Worm (Caenorhabditis elegans): Measurements from ENCODE around the gene kin-9.
A peak's percentile ranks its signal among the peaks of the same experiment; 100 is the strongest.
"Not testable (repeated sequence)": the region's sequence is repeated elsewhere in the genome, so short reads cannot be mapped to it uniquely, and the experiment has no call there.

Gene kin-9

DNA sequence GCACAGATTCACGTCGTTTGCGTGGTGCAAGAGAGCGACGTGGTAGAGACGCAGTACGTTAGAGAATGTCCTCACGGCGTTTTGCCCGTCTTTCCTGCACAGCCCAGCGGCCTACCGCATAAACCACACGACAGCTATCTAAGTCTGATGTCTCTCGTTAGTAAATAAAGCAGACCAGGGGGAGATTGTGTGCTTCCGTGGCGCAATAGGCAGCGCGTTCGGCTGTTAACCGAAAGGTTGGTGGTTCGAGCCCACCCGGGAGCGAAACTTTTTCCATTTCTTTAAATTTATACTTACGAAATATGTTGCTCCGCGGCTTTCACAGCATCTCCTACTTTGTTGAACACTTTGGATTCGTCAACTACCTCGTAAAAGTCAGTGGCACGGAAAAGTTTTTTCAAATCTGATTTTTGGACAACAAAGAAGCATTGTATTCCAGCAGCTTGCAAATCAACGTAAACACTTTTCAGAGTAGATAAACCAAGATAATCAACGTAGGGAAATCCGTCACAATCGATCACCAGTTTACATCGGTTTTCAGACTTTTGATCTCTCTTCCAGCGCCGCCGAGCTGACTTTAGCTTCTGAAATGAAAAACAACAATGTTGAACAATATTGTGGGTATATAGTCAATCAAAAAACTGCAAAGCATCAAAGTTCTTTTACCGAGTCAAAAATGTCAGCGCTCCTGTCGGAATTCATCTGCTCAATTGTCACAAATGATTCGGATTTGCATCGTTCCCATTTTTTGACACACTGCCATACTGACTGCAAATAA, 28.0 kb upstream of the kin-9 start (continued):
- TF ChIP-seq lin-11 (tag; optimal IDR thresholded peaks at IDR 0.05) (peak; percentile 88), pros-1 (tag; optimal IDR thresholded peaks at IDR 0.05) (peak; percentile 67), F13H6.1 (tag; optimal IDR thresholded peaks at IDR 0.05) (peak; percentile 94), nhr-232 (tag; optimal IDR thresholded peaks at IDR 0.05) (peak; percentile 92), ceh-6 (GFP tag; optimal IDR thresholded peaks at IDR 0.05) (peak; percentile 95), tbx-7 (tag; optimal IDR thresholded peaks at IDR 0.05) (peak; percentile 77), ceh-48 (tag; optimal IDR thresholded peaks at IDR 0.05) (peak; percentile 87), T23F11.4 (GFP tag; optimal IDR thresholded peaks at IDR 0.05) (peak; percentile 96), tbx-2 (tag; optimal IDR thresholded peaks at IDR 0.05) (peak; percentile 98), syd-9 (tag; optimal IDR thresholded peaks at IDR 0.05) (peak; percentile 97), hlh-6 (tag; optimal IDR thresholded peaks at IDR 0.05) (peak; percentile 94), K09A11.1 (tag; optimal IDR thresholded peaks at IDR 0.05; ENCODE audit: insufficient read depth) (peak; percentile 95), ceh-14 (tag; optimal IDR thresholded peaks at IDR 0.05) (peak; percentile 96), unc-42 (tag; optimal IDR thresholded peaks at IDR 0.05) (peak; percentile 87), ceh-18 (tag; optimal IDR thresholded peaks at IDR 0.05) (peak; percentile 98), rnt-1 (tag; optimal IDR thresholded peaks at IDR 0.05) (peak; percentile 98), pha-2 (tag; optimal IDR thresholded peaks at IDR 0.05) (peak; percentile 95), C08G9.2 (tag; optimal IDR thresholded peaks at IDR 0.05) (peak; percentile 84)

DNA sequence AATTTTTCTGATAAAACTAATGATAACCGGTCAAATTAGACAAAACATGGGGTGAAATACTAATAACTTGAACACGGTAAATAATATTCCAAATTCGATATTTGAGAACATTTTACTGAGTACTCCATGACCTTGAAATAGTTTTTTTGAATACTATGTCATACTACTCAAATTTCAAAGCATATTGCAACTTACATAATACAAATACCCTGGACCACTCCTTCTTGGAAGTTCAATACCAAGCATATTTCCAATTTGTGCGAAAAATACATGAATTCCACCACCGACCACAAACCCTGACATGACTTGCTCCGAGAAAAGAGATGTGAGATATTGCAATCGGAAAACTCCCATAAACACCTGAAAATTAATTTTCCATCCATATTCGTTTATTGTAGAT, 25.6 kb upstream of the kin-9 start:
- TF ChIP-seq ahr-1 (tag; optimal IDR thresholded peaks at IDR 0.05) (no peak), sox-4 (tag; optimal IDR thresholded peaks at IDR 0.05) (no peak), odd-2 (tag; optimal IDR thresholded peaks at IDR 0.05) (no peak), unc-3 (GFP tag; conservative IDR thresholded peaks at IDR 0.05) (no peak), unc-3 (tag; optimal IDR thresholded peaks at IDR 0.05) (no peak), nfya-1 (tag; optimal IDR thresholded peaks at IDR 0.05) (no peak), hlh-6 (tag; optimal IDR thresholded peaks at IDR 0.05) (no peak), ceh-2 (tag; optimal IDR thresholded peaks at IDR 0.05) (no peak)

DNA sequence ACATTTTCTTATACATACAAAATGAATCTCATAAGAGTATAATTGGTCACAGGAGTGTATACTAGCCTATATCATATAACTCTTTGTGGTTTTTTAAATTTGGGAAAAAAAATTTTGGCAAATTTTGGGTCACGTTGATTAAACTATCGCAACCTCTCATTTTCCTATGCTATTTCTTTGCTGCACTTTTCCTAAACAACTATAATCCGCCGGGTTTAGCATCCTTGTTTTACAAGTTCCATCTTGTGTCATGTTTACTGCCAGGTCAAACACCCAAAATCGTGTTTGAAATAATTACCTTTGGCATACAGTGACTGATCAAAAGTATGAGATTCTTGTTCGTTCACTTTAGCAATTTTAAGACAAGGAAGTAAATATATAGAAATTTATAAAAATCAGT, 24.2 kb upstream of the kin-9 start, which contains the start of gene sulp-3:
sulp-3 (minus strand) TSS at position 101 of the 400 bp plus-strand sequence.
- TF ChIP-seq mec-3 (tag; optimal IDR thresholded peaks at IDR 0.05; ENCODE audit: borderline replicate concordance) (no peak), ceh-24 (tag; optimal IDR thresholded peaks at IDR 0.05) (no peak), sox-2 (GFP tag; IDR thresholded peaks at IDR 0.05) (no peak)

- not testable (repeated sequence) for TF ChIP-seq C08G9.2 (tag; optimal IDR thresholded peaks at IDR 0.05); nfya-1 (tag; optimal IDR thresholded peaks at IDR 0.05); mec-3 (tag; optimal IDR thresholded peaks at IDR 0.05; ENCODE audit: borderline replicate concordance)
Measured at ce11 chrX:8410754-8411153, 21.7 kb upstream of the kin-9 start, which contains the start of gene F08F1.9. Gene F08F1.9 (minus strand): TSS chrX:8410854.

ce11 chrX:8413130-8413529, 19.3 kb upstream of the kin-9 start, which contains the start of gene F08F1.4:
Gene F08F1.4 (plus strand): TSS chrX:8413430.
- TF ChIP-seq nhr-232 (tag; optimal IDR thresholded peaks at IDR 0.05) (no peak), mec-3 (tag; optimal IDR thresholded peaks at IDR 0.05; ENCODE audit: borderline replicate concordance) (no peak), hlh-13 (GFP tag; optimal IDR thresholded peaks at IDR 0.05) (no peak), unc-55 (GFP tag; optimal IDR thresholded peaks at IDR 0.05) (no peak), lin-11 (tag; optimal IDR thresholded peaks at IDR 0.05) (no peak), ceh-9 (tag; optimal IDR thresholded peaks at IDR 0.05) (no peak), ref-2 (tag; optimal IDR thresholded peaks at IDR 0.05) (no peak), nfya-1 (tag; optimal IDR thresholded peaks at IDR 0.05) (no peak)

All from whole organism, late embryonic.